Worm (Caenorhabditis elegans) whole organism, L2 larva: ENCODE results near the gene nhr-163.

ENCODE experiments used
- F13H6.1 ChIP-seq: sonication (generic microtip); optimal IDR thresholded peaks from 2 replicates; lab custom pipeline; 2016; ENCODE audit warnings: missing genetic modification characterization, missing compliant biosample characterization
- R02D3.7 ChIP-seq: fragments of 150-350 bp; optimal IDR thresholded peaks from 2 replicates; lab custom pipeline; 2014; ENCODE audit warnings: missing biosample characterization, missing genetic modification characterization
- ZK546.5 ChIP-seq: sonication (generic microtip); optimal IDR thresholded peaks from 2 replicates; lab custom pipeline; 2017; ENCODE audit warnings: missing biosample characterization, missing genetic modification characterization
- aly-2 ChIP-seq: fragments of 150-350 bp; optimal IDR thresholded peaks from 2 replicates; lab custom pipeline; 2014; ENCODE audit warnings: missing biosample characterization, missing genetic modification characterization
- ama-1 ChIP-seq: fragments of 150-350 bp; optimal IDR thresholded peaks from 2 replicates; lab custom pipeline; 2018; ENCODE audit warnings: inconsistent platforms
- blmp-1 ChIP-seq: sonication (generic microtip); optimal IDR thresholded peaks from 2 replicates; lab custom pipeline; 2017; ENCODE audit warnings: missing genetic modification characterization, mild to moderate bottlenecking, missing compliant biosample characterization, antibody characterized with exemption, moderate library complexity; ENCODE audit not compliant: insufficient read depth
- ceh-16 ChIP-seq: fragments of 150-350 bp; optimal IDR thresholded peaks from 2 replicates; lab custom pipeline; 2014; ENCODE audit warnings: missing biosample characterization, missing genetic modification characterization
- ceh-82 ChIP-seq: fragments of 150-350 bp; optimal IDR thresholded peaks from 2 replicates; lab custom pipeline; 2014; ENCODE audit warnings: missing biosample characterization, missing genetic modification characterization
- crh-2 ChIP-seq: sonication (generic microtip); optimal IDR thresholded peaks from 2 replicates; lab custom pipeline; 2017; ENCODE audit warnings: missing biosample characterization, missing genetic modification characterization
- dmd-4 ChIP-seq: sonication (generic microtip); optimal IDR thresholded peaks from 2 replicates; lab custom pipeline; 2017; ENCODE audit warnings: missing biosample characterization, missing genetic modification characterization
- egl-27 ChIP-seq: sonication (generic microtip); optimal IDR thresholded peaks from 3 replicates; lab custom pipeline; 2017; ENCODE audit warnings: missing biosample characterization, missing genetic modification reagents, missing genetic modification characterization
- elt-1 ChIP-seq: fragments of 150-350 bp; optimal IDR thresholded peaks from 2 replicates; lab custom pipeline; 2014; ENCODE audit warnings: missing biosample characterization, missing genetic modification characterization
- elt-3 ChIP-seq: sonication (generic microtip); optimal IDR thresholded peaks from 2 replicates; lab custom pipeline; 2017; ENCODE audit warnings: missing biosample characterization, missing genetic modification characterization
- fos-1 ChIP-seq: fragments of 150-350 bp; optimal IDR thresholded peaks from 2 replicates; lab custom pipeline; 2014; ENCODE audit warnings: missing biosample characterization, missing genetic modification characterization
- gmeb-1 ChIP-seq: fragments of 150-350 bp; optimal IDR thresholded peaks from 2 replicates; lab custom pipeline; 2014; ENCODE audit warnings: missing biosample characterization, missing genetic modification characterization
- lin-11 ChIP-seq: fragments of 150-350 bp; sonication (generic microtip); optimal IDR thresholded peaks from 2 replicates; lab custom pipeline; 2014; ENCODE audit warnings: missing biosample characterization, missing genetic modification characterization, inconsistent platforms, mixed read lengths
- lin-13 ChIP-seq: fragments of 150-350 bp; optimal IDR thresholded peaks from 2 replicates; lab custom pipeline; 2014; ENCODE audit warnings: missing biosample characterization, missing genetic modification reagents, missing genetic modification characterization
- lin-39 ChIP-seq: fragments of 150-350 bp; optimal IDR thresholded peaks from 2 replicates; lab custom pipeline; 2014; ENCODE audit warnings: missing biosample characterization, missing genetic modification reagents, missing genetic modification characterization
- lsy-2 ChIP-seq, 2 experiments: fragments of 150-350 bp in 1 of 2; sonication (generic microtip) in 1 of 2; optimal IDR thresholded peaks; 2 replicates each; lab custom pipeline; 2014 to 2017; ENCODE audit warnings: missing biosample characterization in 2 of 2, missing genetic modification characterization in 2 of 2
- mab-5 ChIP-seq: fragments of 150-350 bp; optimal IDR thresholded peaks from 2 replicates; lab custom pipeline; 2014; ENCODE audit warnings: missing biosample characterization, missing genetic modification characterization
- mbf-1 ChIP-seq: sonication (generic microtip); optimal IDR thresholded peaks from 2 replicates; lab custom pipeline; 2017; ENCODE audit warnings: missing biosample characterization, missing genetic modification characterization
- mdl-1 ChIP-seq, 2 experiments: fragments of 150-350 bp in 1 of 2; sonication (generic microtip) in 1 of 2; optimal IDR thresholded peaks; 2 replicates each; lab custom pipeline; 2017; ENCODE audit warnings: missing biosample characterization in 2 of 2, missing genetic modification characterization in 2 of 2
- nhr-10 ChIP-seq: sonication (generic microtip); optimal IDR thresholded peaks from 2 replicates; lab custom pipeline; 2017; ENCODE audit warnings: missing biosample characterization, missing genetic modification characterization
- nhr-12 ChIP-seq: fragments of 150-350 bp; optimal IDR thresholded peaks from 2 replicates; lab custom pipeline; 2014; ENCODE audit warnings: missing biosample characterization, missing genetic modification characterization
- nhr-129 ChIP-seq: fragments of 150-350 bp; optimal IDR thresholded peaks from 2 replicates; lab custom pipeline; 2014; ENCODE audit warnings: missing biosample characterization, missing genetic modification characterization
- nhr-21 ChIP-seq: fragments of 150-350 bp; optimal IDR thresholded peaks from 2 replicates; lab custom pipeline; 2014; ENCODE audit warnings: missing biosample characterization, missing genetic modification characterization
- nhr-237 ChIP-seq: fragments of 150-350 bp; optimal IDR thresholded peaks from 2 replicates; lab custom pipeline; 2014; ENCODE audit warnings: missing biosample characterization, missing genetic modification characterization
- nhr-25 ChIP-seq: fragments of 150-350 bp; sonication (generic microtip); optimal IDR thresholded peaks from 3 replicates; lab custom pipeline; 2014; ENCODE audit warnings: missing biosample characterization, missing genetic modification characterization
- nhr-6 ChIP-seq: fragments of 150-350 bp; optimal IDR thresholded peaks from 2 replicates; lab custom pipeline; 2014; ENCODE audit warnings: missing biosample characterization, missing genetic modification characterization
- nhr-77 ChIP-seq: fragments of 150-350 bp; optimal IDR thresholded peaks from 2 replicates; lab custom pipeline; 2014; ENCODE audit warnings: missing biosample characterization, missing genetic modification characterization
- sem-4 ChIP-seq: fragments of 150-350 bp; optimal IDR thresholded peaks from 2 replicates; lab custom pipeline; 2014; ENCODE audit warnings: missing biosample characterization, missing genetic modification reagents, missing genetic modification characterization
- skn-1 ChIP-seq: sonication (generic microtip); optimal IDR thresholded peaks from 2 replicates; lab custom pipeline; 2017; ENCODE audit warnings: missing biosample characterization, missing genetic modification characterization
- sma-3 ChIP-seq: sonication (generic microtip); optimal IDR thresholded peaks from 2 replicates; lab custom pipeline; 2016; ENCODE audit warnings: missing genetic modification reagents, missing genetic modification characterization, missing compliant biosample characterization
- sma-9 ChIP-seq, 2 experiments: fragments of 150-350 bp in 1 of 2; sonication (generic microtip) in 1 of 2; optimal IDR thresholded peaks; 2 replicates each; lab custom pipeline; 2014 to 2016; ENCODE audit warnings: missing genetic modification characterization in 2 of 2, mild to moderate bottlenecking in 1 of 2, missing biosample characterization in 1 of 2, missing compliant biosample characterization in 1 of 2, missing genetic modification reagents in 1 of 2, moderate library complexity in 1 of 2
- snpc-4 ChIP-seq: fragments of 150-350 bp; optimal IDR thresholded peaks from 2 replicates; lab custom pipeline; 2014; ENCODE audit warnings: missing biosample characterization, missing genetic modification characterization
- unc-39 ChIP-seq: fragments of 150-350 bp; optimal IDR thresholded peaks from 2 replicates; lab custom pipeline; 2014; ENCODE audit warnings: missing biosample characterization, missing genetic modification characterization
- unc-62 ChIP-seq: fragments of 150-350 bp; optimal IDR thresholded peaks from 2 replicates; lab custom pipeline; 2014; ENCODE audit warnings: missing biosample characterization, missing genetic modification reagents, missing genetic modification characterization
- ztf-1 ChIP-seq: fragments of 200-800 bp; sonication (Bioruptor generic); conservative IDR thresholded peaks from 2 replicates; pipeline ENCODE4 v1.3.6; 2022; ENCODE audit warnings: missing genetic modification characterization, missing compliant biosample characterization
- ztf-11 ChIP-seq: sonication (generic microtip); optimal IDR thresholded peaks from 2 replicates; lab custom pipeline; 2017; ENCODE audit warnings: missing biosample characterization, missing genetic modification characterization
- ztf-4 ChIP-seq: fragments of 150-350 bp; optimal IDR thresholded peaks from 2 replicates; lab custom pipeline; 2014; ENCODE audit warnings: missing biosample characterization, missing genetic modification characterization

The nhr-163 gene

DNA sequence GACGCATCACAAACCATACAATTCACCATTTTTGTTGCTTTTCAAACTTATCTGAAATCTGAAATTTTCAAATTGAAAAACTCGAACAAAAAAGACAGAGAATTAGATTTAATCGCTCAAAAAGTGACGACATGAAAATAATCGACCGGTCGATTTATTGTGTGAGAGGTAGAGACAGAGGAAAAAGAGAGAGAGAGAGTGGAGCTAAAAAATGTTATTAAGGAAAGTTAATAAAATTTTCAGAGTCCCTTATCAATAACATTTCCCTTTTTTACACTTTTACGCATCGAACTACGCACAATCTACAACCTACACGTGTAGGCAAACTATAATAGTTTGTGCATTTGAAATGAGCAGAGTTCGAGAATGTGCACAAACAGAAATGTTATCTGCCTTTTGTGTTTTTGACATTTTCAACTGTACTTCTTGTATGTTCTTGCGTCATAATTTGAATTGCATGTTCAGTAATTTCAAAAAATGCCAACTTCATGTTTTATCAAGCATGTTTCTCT lies 11.3 kb upstream of the nhr-163 start, which contains the start of gene nhr-107:
Gene nhr-107 (minus strand): TSS at position 51 of the 512 bp plus-strand sequence.
- TF ChIP-seq gmeb-1 (no peak), sma-9 (GFP tag; optimal IDR thresholded peaks at IDR 0.05; lab: Kevin White, UChicago) (peak; percentile 27), sma-9 (tag; optimal IDR thresholded peaks at IDR 0.05; lab: Kevin White, UChicago) (no peak), fos-1 (tag; lab: Kevin White, UChicago) (peak; percentile 13), elt-1 (no peak), sma-3 (GFP tag; lab: Kevin White, UChicago) (no peak)

DNA sequence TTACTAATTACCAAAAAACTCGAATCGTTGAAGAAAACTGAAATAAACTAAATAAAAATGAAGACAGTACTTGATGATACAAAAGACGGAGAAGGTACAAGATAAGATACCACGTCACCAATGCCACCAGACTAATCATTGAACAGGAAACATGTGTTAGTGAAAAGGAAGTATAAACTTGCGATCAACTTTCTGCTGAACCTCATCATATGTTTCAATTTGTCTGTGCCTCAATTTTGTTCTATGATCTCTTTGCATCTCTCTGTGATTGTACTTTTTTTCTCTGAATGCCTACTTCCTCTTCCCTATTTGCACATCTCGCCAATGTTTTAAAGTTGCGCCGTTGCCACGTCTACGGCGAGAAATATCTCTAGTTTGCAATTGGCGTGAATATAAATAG lies 8.2 kb upstream of the nhr-163 start:
- TF ChIP-seq sem-4 (tag; lab: Kevin White, UChicago) (peak; percentile 17), lin-39 (tag; lab: Kevin White, UChicago) (no peak), aly-2 (no peak), snpc-4 (tag; lab: Kevin White, UChicago) (no peak), ztf-1 (GFP tag; lab: Robert Waterston, UW) (no peak), ztf-11 (tag; lab: Kevin White, UChicago) (no peak), unc-62 (GFP tag; lab: Kevin White, UChicago) (no peak), mbf-1 (tag; lab: Kevin White, UChicago) (no peak), ZK546.5 (tag; lab: Kevin White, UChicago) (no peak), lsy-2 (tag; optimal IDR thresholded peaks at IDR 0.05; lab: Kevin White, UChicago) (peak in 1 of 2 experiments; percentile 36), nhr-6 (tag; lab: Kevin White, UChicago) (peak; percentile 37), mab-5 (tag; lab: Kevin White, UChicago) (no peak), sma-3 (GFP tag; lab: Kevin White, UChicago) (peak; percentile 65), nhr-77 (tag; lab: Kevin White, UChicago) (no peak), lin-13 (GFP tag; lab: Kevin White, UChicago) (no peak), elt-1 (no peak), nhr-25 (tag; lab: Kevin White, UChicago) (peak; percentile 46), ceh-16 (tag; lab: Kevin White, UChicago) (no peak), nhr-21 (tag; lab: Kevin White, UChicago) (peak; percentile 84), F13H6.1 (tag; lab: Kevin White, UChicago) (peak; percentile 63), fos-1 (tag; lab: Kevin White, UChicago) (peak; percentile 60), crh-2 (tag; lab: Kevin White, UChicago) (peak; percentile 86), mdl-1 (tag; optimal IDR thresholded peaks at IDR 0.05; lab: Kevin White, UChicago) (no peak), unc-39 (no peak), dmd-4 (tag; lab: Kevin White, UChicago) (no peak), elt-3 (tag; lab: Kevin White, UChicago) (no peak), gmeb-1 (peak; percentile 12), R02D3.7 (tag; lab: Kevin White, UChicago) (no peak), blmp-1 (tag; lab: Kevin White, UChicago) (peak; percentile 93), nhr-129 (tag; lab: Kevin White, UChicago) (peak; percentile 76), ztf-4 (tag; lab: Kevin White, UChicago) (no peak), nhr-237 (no peak), nhr-12 (no peak), nhr-10 (no peak), egl-27 (tag; lab: Kevin White, UChicago) (peak; percentile 42), skn-1 (tag; lab: Kevin White, UChicago) (peak; percentile 47), ama-1 (no peak), sma-9 (GFP tag; optimal IDR thresholded peaks at IDR 0.05; lab: Kevin White, UChicago) (peak; percentile 96), sma-9 (tag; optimal IDR thresholded peaks at IDR 0.05; lab: Kevin White, UChicago) (no peak), lin-11 (tag; lab: Kevin White, UChicago) (no peak)
- TF ChIP-seq, all 48 proteins: peak for 15

DNA sequence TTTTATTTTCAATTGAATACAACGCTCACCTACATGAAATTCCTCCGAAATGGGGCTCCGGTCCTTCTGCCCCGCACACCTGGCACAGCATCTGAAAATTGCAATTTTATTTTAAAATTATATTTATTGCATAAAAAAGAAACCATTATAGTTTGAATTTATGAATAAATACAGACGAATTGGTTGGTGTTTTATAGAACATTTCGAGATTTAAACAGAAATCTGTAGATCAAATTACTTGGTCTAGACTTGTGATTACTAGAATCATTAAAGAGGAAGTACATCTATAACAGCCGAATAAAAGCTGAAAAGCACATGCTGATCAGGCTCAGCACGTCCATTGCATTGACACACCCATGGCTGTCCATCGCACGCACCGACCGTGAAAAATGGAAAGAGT lies 5.9 kb upstream of the nhr-163 start, which contains the start of gene nhr-162:
Gene nhr-162 (minus strand): TSS at position 101 of the 400 bp plus-strand sequence.
- no peak for TF ChIP-seq nhr-25 (tag; lab: Kevin White, UChicago)
- TF ChIP-seq nhr-129 (tag; lab: Kevin White, UChicago): no peak
- TF ChIP-seq ceh-82 (tag; lab: Kevin White, UChicago): no peak
- no peak for TF ChIP-seq ceh-16 (tag; lab: Kevin White, UChicago)
- no peak for TF ChIP-seq ztf-11 (tag; lab: Kevin White, UChicago)
